Fruit fly (Drosophila melanogaster): ENCODE measurements around the gene Edg91.

Edg91 gene

dm6 chr3R:17624549-17624948, 13.2 kb upstream of the Edg91 start:
- TF ChIP-seq Sin3A (optimal IDR thresholded peaks at IDR 0.05) (no peak), Myc (optimal IDR thresholded peaks at IDR 0.05) (no peak), h (optimal IDR thresholded peaks at IDR 0.05) (no peak), ttk (optimal IDR thresholded peaks at IDR 0.05) (no peak), psq (optimal IDR thresholded peaks at IDR 0.05) (no peak), insv (optimal IDR thresholded peaks at IDR 0.05) (no peak)

dm6 chr3R:17622062-17622766, 10.9 kb upstream of the Edg91 start, which contains the start of gene CG14323:
TSS of gene CG14323 (minus strand) at chr3R:17622112.
- TF ChIP-seq h (optimal IDR thresholded peaks at IDR 0.05) (no peak), ttk (optimal IDR thresholded peaks at IDR 0.05) (no peak), Sin3A (optimal IDR thresholded peaks at IDR 0.05) (no peak), psq (optimal IDR thresholded peaks at IDR 0.05) (no peak), Myc (optimal IDR thresholded peaks at IDR 0.05) (no peak), insv (optimal IDR thresholded peaks at IDR 0.05) (no peak)

dm6 chr3R:17619726-17620282, 8.5 kb upstream of the Edg91 start:
- TF ChIP-seq h (optimal IDR thresholded peaks at IDR 0.05) (no peak), ttk (optimal IDR thresholded peaks at IDR 0.05) (no peak), psq (optimal IDR thresholded peaks at IDR 0.05) (no peak), Myc (optimal IDR thresholded peaks at IDR 0.05) (no peak), insv (optimal IDR thresholded peaks at IDR 0.05) (no peak), Sin3A (optimal IDR thresholded peaks at IDR 0.05) (no peak)

- TF ChIP-seq Myc (optimal IDR thresholded peaks at IDR 0.05): no peak
- no peak for TF ChIP-seq psq (optimal IDR thresholded peaks at IDR 0.05)
- TF ChIP-seq h (optimal IDR thresholded peaks at IDR 0.05): no peak
- TF ChIP-seq insv (optimal IDR thresholded peaks at IDR 0.05): no peak
- TF ChIP-seq Sin3A (optimal IDR thresholded peaks at IDR 0.05): no peak
- TF ChIP-seq ttk (optimal IDR thresholded peaks at IDR 0.05): no peak
Measured at dm6 chr3R:17618699-17619150, 7.4 kb upstream of the Edg91 start, which contains the start of the genes CG14324 and CG14326. TSS of gene CG14324 (minus strand) at chr3R:17618799. TSS of gene CG14326 (plus strand) at chr3R:17619100.

- TF ChIP-seq Sin3A (optimal IDR thresholded peaks at IDR 0.05): no peak
- TF ChIP-seq psq (optimal IDR thresholded peaks at IDR 0.05): no peak
- TF ChIP-seq Myc (optimal IDR thresholded peaks at IDR 0.05): no peak
- TF ChIP-seq insv (optimal IDR thresholded peaks at IDR 0.05): no peak
- no peak for TF ChIP-seq ttk (optimal IDR thresholded peaks at IDR 0.05)
- no peak for TF ChIP-seq h (optimal IDR thresholded peaks at IDR 0.05)
Measured at dm6 chr3R:17617976-17618308, 6.6 kb upstream of the Edg91 start.

dm6 chr3R:17617121-17617975, 6.0 kb upstream of the Edg91 start:
- no peak for TF ChIP-seq Sin3A (optimal IDR thresholded peaks at IDR 0.05)

- no peak for TF ChIP-seq Sin3A (optimal IDR thresholded peaks at IDR 0.05)
- no peak for TF ChIP-seq ttk (optimal IDR thresholded peaks at IDR 0.05)
- no peak for TF ChIP-seq psq (optimal IDR thresholded peaks at IDR 0.05)
- TF ChIP-seq h (optimal IDR thresholded peaks at IDR 0.05): no peak
- no peak for TF ChIP-seq Myc (optimal IDR thresholded peaks at IDR 0.05)
- no peak for TF ChIP-seq insv (optimal IDR thresholded peaks at IDR 0.05)
Measured at dm6 chr3R:17616541-17616940, 5.2 kb upstream of the Edg91 start.

- TF ChIP-seq psq (optimal IDR thresholded peaks at IDR 0.05) (no peak), insv (optimal IDR thresholded peaks at IDR 0.05) (no peak), ttk (optimal IDR thresholded peaks at IDR 0.05) (no peak), Myc (optimal IDR thresholded peaks at IDR 0.05) (no peak), Sin3A (optimal IDR thresholded peaks at IDR 0.05) (no peak), h (optimal IDR thresholded peaks at IDR 0.05) (no peak)
Measured at dm6 chr3R:17615746-17616145, 4.4 kb upstream of the Edg91 start.

dm6 chr3R:17615076-17615475, 3.8 kb upstream of the Edg91 start:
- no peak for TF ChIP-seq Sin3A (optimal IDR thresholded peaks at IDR 0.05)
- no peak for TF ChIP-seq psq (optimal IDR thresholded peaks at IDR 0.05)
- TF ChIP-seq insv (optimal IDR thresholded peaks at IDR 0.05): no peak
- TF ChIP-seq Myc (optimal IDR thresholded peaks at IDR 0.05): no peak

- TF ChIP-seq psq (optimal IDR thresholded peaks at IDR 0.05) (no peak), Myc (optimal IDR thresholded peaks at IDR 0.05) (no peak)
Measured at dm6 chr3R:17613549-17613948, 2.2 kb upstream of the Edg91 start, which contains the start of gene CG14327. TSS of gene CG14327 (plus strand) at chr3R:17613709.

dm6 chr3R:17612587-17612986, 1.3 kb upstream of the Edg91 start, which contains the start of gene CG34281:
TSS of gene CG34281 (plus strand) at chr3R:17612887.
- TF ChIP-seq Sin3A (optimal IDR thresholded peaks at IDR 0.05) (no peak), Myc (optimal IDR thresholded peaks at IDR 0.05) (no peak), psq (optimal IDR thresholded peaks at IDR 0.05) (no peak), ttk (optimal IDR thresholded peaks at IDR 0.05) (no peak), h (optimal IDR thresholded peaks at IDR 0.05) (no peak)

- TF ChIP-seq Sin3A (optimal IDR thresholded peaks at IDR 0.05) (no peak), insv (optimal IDR thresholded peaks at IDR 0.05) (no peak), ttk (optimal IDR thresholded peaks at IDR 0.05) (no peak), psq (optimal IDR thresholded peaks at IDR 0.05) (no peak), Myc (optimal IDR thresholded peaks at IDR 0.05) (no peak), h (optimal IDR thresholded peaks at IDR 0.05) (no peak)
Measured at dm6 chr3R:17611836-17612235, 525 bp upstream of the Edg91 start.
